Worm (Caenorhabditis elegans) whole organism, young adult: ENCODE results near the gene F56H9.6.

Experiments
- F10E7.11 ChIP-seq: sonication (generic microtip); optimal IDR thresholded peaks from 2 replicates; lab custom pipeline; 2017; ENCODE audit warnings: mild to moderate bottlenecking, missing genetic modification characterization, moderate library complexity, missing compliant biosample characterization
- F37B4.10 ChIP-seq: fragments of 200-800 bp; sonication (Bioruptor generic); IDR thresholded peaks from 2 replicates; pipeline ENCODE4 v1.3.6; 2022; ENCODE audit warnings: missing genetic modification characterization, missing compliant biosample characterization
- F49E8.2 ChIP-seq: sonication (generic microtip); optimal IDR thresholded peaks from 3 replicates; lab custom pipeline; 2017; ENCODE audit warnings: missing genetic modification characterization, mild to moderate bottlenecking, missing compliant biosample characterization, antibody characterized with exemption, moderate library complexity; ENCODE audit not compliant: insufficient read depth
- Y53F4B.3 ChIP-seq: fragments of 200-800 bp; sonication (Bioruptor generic); IDR thresholded peaks from 2 replicates; pipeline ENCODE4 v1.3.6; 2022; ENCODE audit warnings: missing genetic modification reagents, missing genetic modification characterization, missing compliant biosample characterization
- Y53G8AR.9 ChIP-seq: fragments of 200-800 bp; sonication (Bioruptor generic); conservative IDR thresholded peaks from 2 replicates; pipeline ENCODE4 v1.3.6; 2022; ENCODE audit warnings: missing genetic modification reagents, missing genetic modification characterization, missing compliant biosample characterization
- Y56A3A.18 ChIP-seq: fragments of 200-800 bp; sonication (Bioruptor generic); IDR thresholded peaks from 2 replicates; pipeline ENCODE4 v1.3.6; 2022; ENCODE audit warnings: missing genetic modification reagents, missing genetic modification characterization, missing compliant biosample characterization
- ama-1 ChIP-seq, 3 experiments: fragments of 150-350 bp in 1 of 3; sonication (generic microtip) in 2 of 3; optimal IDR thresholded peaks; 2 replicates each; lab custom pipeline; 2014 to 2018; ENCODE audit warnings: missing biosample characterization in 2 of 3, missing genetic modification characterization in 2 of 3, missing genetic modification reagents in 2 of 3
- aptf-2 ChIP-seq: fragments of 200-800 bp; sonication (Bioruptor generic); conservative IDR thresholded peaks from 2 replicates; pipeline ENCODE4 v1.3.6; 2022; ENCODE audit warnings: missing genetic modification reagents, missing genetic modification characterization, missing compliant biosample characterization
- attf-3 ChIP-seq: fragments of 200-800 bp; sonication (Bioruptor generic); conservative IDR thresholded peaks from 2 replicates; pipeline ENCODE4 v1.3.6; 2022; ENCODE audit warnings: missing genetic modification reagents, missing genetic modification characterization, missing compliant biosample characterization
- madf-3 ChIP-seq: fragments of 200-800 bp; sonication (Bioruptor generic); IDR thresholded peaks from 2 replicates; pipeline ENCODE4 v1.3.6; 2022; ENCODE audit warnings: missing genetic modification reagents, missing genetic modification characterization, missing compliant biosample characterization
- snpc-1.1 ChIP-seq: sonication (generic microtip); optimal IDR thresholded peaks from 2 replicates; lab custom pipeline; 2017; ENCODE audit warnings: missing genetic modification characterization, mild to moderate bottlenecking, missing compliant biosample characterization, antibody characterized with exemption, moderate library complexity, missing genotype, missing genetic modification reagents; ENCODE audit not compliant: insufficient read depth
- unc-62 ChIP-seq: fragments of 150-350 bp; optimal IDR thresholded peaks from 2 replicates; lab custom pipeline; 2014; ENCODE audit warnings: missing biosample characterization, missing genetic modification reagents, missing genetic modification characterization
- ztf-6 ChIP-seq: fragments of 200-800 bp; sonication (Bioruptor generic); IDR thresholded peaks from 2 replicates; pipeline ENCODE4 v1.3.6; 2022; ENCODE audit warnings: missing genetic modification reagents, missing genetic modification characterization, missing compliant biosample characterization

- TF ChIP-seq F10E7.11 (no peak), ama-1 (optimal IDR thresholded peaks at IDR 0.05; lab: Kevin White, UChicago) (no peak), ama-1 (GFP tag; optimal IDR thresholded peaks at IDR 0.05; lab: Kevin White, UChicago) (no peak), F37B4.10 (GFP tag; lab: Robert Waterston, UW) (no peak), attf-3 (GFP tag; lab: Robert Waterston, UW) (no peak), Y56A3A.18 (GFP tag; lab: Robert Waterston, UW) (no peak), aptf-2 (GFP tag; lab: Robert Waterston, UW) (no peak), Y53F4B.3 (GFP tag; lab: Robert Waterston, UW) (no peak), Y53G8AR.9 (GFP tag; lab: Robert Waterston, UW) (no peak), unc-62 (GFP tag; lab: Kevin White, UChicago) (no peak), snpc-1.1 (tag; lab: Kevin White, UChicago) (no peak), ztf-6 (no peak), madf-3 (GFP tag; lab: Robert Waterston, UW) (no peak), F49E8.2 (tag; lab: Kevin White, UChicago) (no peak)
These were observed 6.6 kb upstream of the F56H9.6 start for ce11 chrV:12636248-12636647.
